Worm (Caenorhabditis elegans): ENCODE results near the gene dnj-10.

DNA sequence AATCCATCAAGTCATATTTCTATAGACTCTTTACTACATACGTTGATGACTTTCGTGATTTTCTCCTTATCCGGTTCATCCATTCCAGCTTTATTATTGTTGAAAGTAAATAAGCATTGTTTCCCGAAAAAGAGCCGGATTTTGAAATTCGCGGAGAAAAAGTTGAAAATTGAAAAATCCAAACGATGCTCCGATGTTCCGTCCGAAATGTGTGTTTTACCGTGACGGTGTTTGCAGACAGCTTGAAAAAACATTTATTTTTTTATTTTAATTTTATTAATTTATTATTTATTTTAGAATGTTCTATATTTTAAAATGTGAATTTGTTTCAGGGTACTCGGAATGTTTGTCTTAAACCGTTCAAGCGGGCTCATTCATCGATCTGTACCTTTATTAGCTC, at the start of gene dnj-10:
- no peak for TF ChIP-seq T22C8.4 (GFP tag; IDR thresholded peaks at IDR 0.05)
- 0 out of 2 replicates have a peak, but pooled peaks have one; percentile 48 for TF ChIP-seq flt-1 (GFP tag; IDR thresholded peaks at IDR 0.05)
- TF ChIP-seq ztf-23 (GFP tag; IDR thresholded peaks at IDR 0.05), result no peak
- no peak for TF ChIP-seq klf-2 (GFP tag; conservative IDR thresholded peaks at IDR 0.05)
